Worm (Caenorhabditis elegans): Measurements from ENCODE around the gene C50C3.19.

DNA sequence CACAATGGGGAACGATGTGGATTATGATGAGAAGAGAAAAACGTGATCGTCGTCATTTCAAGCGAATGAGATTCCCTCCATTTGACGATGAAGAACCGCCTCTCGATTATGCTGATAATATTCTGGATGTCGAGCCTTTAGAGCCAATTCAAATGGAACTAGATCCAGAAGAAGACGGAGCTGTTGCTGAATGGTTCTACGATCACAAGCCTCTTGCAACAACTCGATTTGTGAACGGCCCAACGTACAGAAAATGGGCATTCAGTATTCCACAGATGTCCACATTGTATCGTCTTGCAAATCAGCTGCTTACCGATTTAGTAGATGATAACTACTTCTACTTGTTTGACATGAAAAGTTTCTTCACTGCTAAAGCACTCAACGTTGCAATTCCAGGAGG lies 25.8 kb upstream of the C50C3.19 start:
- TF ChIP-seq ama-1 (optimal IDR thresholded peaks at IDR 0.05) (no peak), ama-1 (GFP tag; optimal IDR thresholded peaks at IDR 0.05) (no peak), sdz-38 (tag; optimal IDR thresholded peaks at IDR 0.05) (no peak), C17E4.6 (GFP tag; IDR thresholded peaks at IDR 0.05) (no peak), pha-4 (tag; optimal IDR thresholded peaks at IDR 0.05) (no peak), C06A6.2 (GFP tag; conservative IDR thresholded peaks at IDR 0.05) (no peak), nfya-1 (tag; optimal IDR thresholded peaks at IDR 0.05; ENCODE audit: borderline replicate concordance, insufficient read depth) (no peak), snpc-4 (GFP tag; optimal IDR thresholded peaks at IDR 0.05) (no peak), snpc-4 (tag; optimal IDR thresholded peaks at IDR 0.05) (no peak), dpl-1 (GFP tag; optimal IDR thresholded peaks at IDR 0.05) (no peak), unc-130 (GFP tag; optimal IDR thresholded peaks at IDR 0.05) (no peak), ceh-79 (tag; optimal IDR thresholded peaks at IDR 0.05) (no peak), fkh-3 (tag; optimal IDR thresholded peaks at IDR 0.05) (no peak), ztf-22 (GFP tag; optimal IDR thresholded peaks at IDR 0.05) (no peak)

Measured in whole organism, young adult.